Fruit fly (Drosophila melanogaster) whole organism, embryonic: ENCODE results near the gene CG10651.

Experiments
- Bgb ChIP-seq: fragments of 200-800 bp; sonication (Bioruptor generic); IDR thresholded peaks from 2 replicates; pipeline ENCODE4 v1.3.6; 2022; ENCODE audit warnings: missing biosample characterization, missing genetic modification characterization; ENCODE audit not compliant: partially characterized antibody
- CG10431 ChIP-seq: fragments of 200-800 bp; sonication (Bioruptor generic); optimal IDR thresholded peaks from 3 replicates; lab custom pipeline; 2018; ENCODE audit warnings: missing biosample characterization, mild to moderate bottlenecking, missing genetic modification characterization
- CG10565 ChIP-seq: fragments of 200-800 bp; sonication (Bioruptor generic); optimal IDR thresholded peaks from 3 replicates; lab custom pipeline; 2016; ENCODE audit warnings: missing biosample characterization, mild to moderate bottlenecking, missing genetic modification characterization
- CG11695 ChIP-seq: fragments of 200-800 bp; sonication (Bioruptor generic); IDR thresholded peaks from 3 replicates; pipeline ENCODE4 v1.3.6; 2022; ENCODE audit warnings: missing biosample characterization, missing genetic modification characterization
- CG12104 ChIP-seq: fragments of 200-800 bp; sonication (Bioruptor generic); optimal IDR thresholded peaks from 3 replicates; lab custom pipeline; 2016; ENCODE audit warnings: missing biosample characterization, missing genetic modification characterization
- CG13123 ChIP-seq: fragments of 200-800 bp; sonication (Bioruptor generic); optimal IDR thresholded peaks from 2 replicates; lab custom pipeline; 2016; ENCODE audit warnings: missing biosample characterization, missing genetic modification characterization
- CG1529 ChIP-seq: fragments of 200-800 bp; sonication (Bioruptor generic); optimal IDR thresholded peaks from 3 replicates; lab custom pipeline; 2018; ENCODE audit warnings: missing biosample characterization, missing genetic modification characterization
- CG17912 ChIP-seq: fragments of 200-800 bp; sonication (Bioruptor generic); optimal IDR thresholded peaks from 2 replicates; lab custom pipeline; 2018; ENCODE audit warnings: missing biosample characterization, mild to moderate bottlenecking, missing genetic modification characterization
- CG30020 ChIP-seq: fragments of 200-800 bp; optimal IDR thresholded peaks from 2 replicates; lab custom pipeline; 2019; ENCODE audit warnings: missing biosample characterization, mild to moderate bottlenecking, missing genetic modification characterization, moderate library complexity
- CG31365 ChIP-seq: fragments of 200-800 bp; sonication (Bioruptor generic); optimal IDR thresholded peaks from 2 replicates; lab custom pipeline; 2018; ENCODE audit warnings: missing biosample characterization, mild to moderate bottlenecking, missing genetic modification characterization
- CG32767 ChIP-seq: fragments of 200-800 bp; sonication (Bioruptor generic); IDR thresholded peaks from 2 replicates; pipeline ENCODE4 v1.3.6; 2022; ENCODE audit warnings: missing biosample characterization, missing genetic modification characterization
- CG3281 ChIP-seq: fragments of 200-800 bp; sonication (Bioruptor generic); optimal IDR thresholded peaks from 3 replicates; lab custom pipeline; 2017; ENCODE audit warnings: missing biosample characterization, mild to moderate bottlenecking, missing genetic modification characterization
- CG3407 ChIP-seq: fragments of 200-800 bp; sonication (Bioruptor generic); optimal IDR thresholded peaks from 2 replicates; lab custom pipeline; 2018; ENCODE audit warnings: missing biosample characterization, mild to moderate bottlenecking, missing genetic modification characterization
- CG34376 ChIP-seq: fragments of 200-800 bp; sonication (Bioruptor generic); optimal IDR thresholded peaks from 2 replicates; lab custom pipeline; 2018; ENCODE audit warnings: missing biosample characterization, mild to moderate bottlenecking, missing genetic modification characterization
- CG4328 ChIP-seq: fragments of 200-800 bp; sonication (Bioruptor generic); optimal IDR thresholded peaks from 3 replicates; lab custom pipeline; 2017; ENCODE audit warnings: missing biosample characterization, missing genetic modification reagents, missing genetic modification characterization
- CG43689 ChIP-seq: fragments of 200-800 bp; sonication (Bioruptor generic); IDR thresholded peaks from 2 replicates; pipeline ENCODE4 v1.3.6; 2022; ENCODE audit warnings: missing biosample characterization, missing genetic modification characterization
- CG4707 ChIP-seq: fragments of 200-800 bp; sonication (Bioruptor generic); optimal IDR thresholded peaks from 2 replicates; lab custom pipeline; 2018; ENCODE audit warnings: missing biosample characterization, mild to moderate bottlenecking, missing genetic modification characterization, moderate library complexity
- CG5245 ChIP-seq: fragments of 200-800 bp; sonication (Bioruptor generic); optimal IDR thresholded peaks from 3 replicates; lab custom pipeline; 2016; ENCODE audit warnings: missing biosample characterization, missing genetic modification characterization
- CG6272 ChIP-seq: fragments of 200-800 bp; sonication (Bioruptor generic); IDR thresholded peaks from 2 replicates; pipeline ENCODE4 v1.3.6; 2022; ENCODE audit warnings: missing biosample characterization, missing genetic modification characterization
- CG8089 ChIP-seq: fragments of 200-800 bp; sonication (Bioruptor generic); optimal IDR thresholded peaks from 3 replicates; lab custom pipeline; 2016; ENCODE audit warnings: missing biosample characterization, missing genetic modification characterization
- CrebB ChIP-seq: fragments of 200-800 bp; sonication (Bioruptor generic); optimal IDR thresholded peaks from 3 replicates; lab custom pipeline; 2018; ENCODE audit warnings: missing biosample characterization, mild to moderate bottlenecking, missing genetic modification characterization
- D ChIP-seq, 2 experiments: fragments of 200-800 bp in 1 of 2; fragments of >200 bp in 1 of 2; sonication (Bioruptor generic) in 1 of 2; optimal IDR thresholded peaks; 2 replicates in 1 of 2; 3 replicates in 1 of 2; lab custom pipeline; 2017; ENCODE audit warnings: mild to moderate bottlenecking in 1 of 2, missing biosample characterization in 1 of 2, missing genetic modification characterization in 1 of 2, missing genetic modification reagents in 1 of 2
- Hand ChIP-seq: fragments of 200-800 bp; sonication (Bioruptor generic); optimal IDR thresholded peaks from 2 replicates; lab custom pipeline; 2017; ENCODE audit warnings: mild to moderate bottlenecking, missing biosample characterization, missing genetic modification reagents, missing genetic modification characterization
- Hr51 ChIP-seq, 2 experiments: fragments of 200-800 bp; sonication (Bioruptor generic); optimal IDR thresholded peaks; 2 replicates in 1 of 2; 3 replicates in 1 of 2; lab custom pipeline; 2016 to 2018; ENCODE audit warnings: missing biosample characterization in 2 of 2, missing genetic modification characterization in 2 of 2, mild to moderate bottlenecking in 1 of 2, moderate library complexity in 1 of 2
- Mrtf ChIP-seq: fragments of 200-800 bp; sonication (Bioruptor generic); IDR thresholded peaks from 3 replicates; pipeline ENCODE4 v1.3.6; 2022; ENCODE audit warnings: missing biosample characterization, missing genetic modification characterization
- NC2α ChIP-seq: fragments of 200-800 bp; sonication (Bioruptor generic); optimal IDR thresholded peaks from 2 replicates; lab custom pipeline; 2016; ENCODE audit warnings: missing biosample characterization, missing genetic modification characterization
- Optix ChIP-seq: fragments of 200-800 bp; sonication (Bioruptor generic); IDR thresholded peaks from 3 replicates; pipeline ENCODE4 v1.3.6; 2022; ENCODE audit warnings: missing biosample characterization, missing genetic modification characterization
- Usf ChIP-seq: fragments of 200-800 bp; sonication (Bioruptor generic); optimal IDR thresholded peaks from 2 replicates; lab custom pipeline; 2017; ENCODE audit warnings: missing genotype, missing biosample characterization, missing genetic modification characterization
- Vsx1 ChIP-seq: fragments of 200-800 bp; sonication (Bioruptor generic); optimal IDR thresholded peaks from 2 replicates; lab custom pipeline; 2017; ENCODE audit warnings: missing biosample characterization, mild to moderate bottlenecking, missing genetic modification characterization, missing genetic modification reagents
- al ChIP-seq: fragments of 200-800 bp; sonication (Bioruptor generic); IDR thresholded peaks from 2 replicates; pipeline ENCODE4 v1.3.6; 2022; ENCODE audit warnings: missing biosample characterization, missing genetic modification characterization
- ara ChIP-seq: fragments of 200-800 bp; sonication (Bioruptor generic); IDR thresholded peaks from 2 replicates; pipeline ENCODE4 v1.3.6; 2022; ENCODE audit warnings: missing biosample characterization, missing genetic modification characterization
- bab2 ChIP-seq: fragments of 200-800 bp; sonication (Bioruptor generic); optimal IDR thresholded peaks from 2 replicates; lab custom pipeline; 2016; ENCODE audit warnings: missing biosample characterization, missing genetic modification characterization
- bbx ChIP-seq: fragments of 200-800 bp; sonication (Bioruptor generic); IDR thresholded peaks from 2 replicates; pipeline ENCODE4 v1.3.6; 2022; ENCODE audit warnings: missing biosample characterization, missing genetic modification characterization; ENCODE audit not compliant: partially characterized antibody
- cato ChIP-seq: fragments of 200-800 bp; sonication (Bioruptor generic); optimal IDR thresholded peaks from 2 replicates; lab custom pipeline; 2016; ENCODE audit warnings: missing biosample characterization, missing genetic modification characterization, borderline replicate concordance
- cg ChIP-seq: fragments of 200-800 bp; sonication (Bioruptor generic); optimal IDR thresholded peaks from 3 replicates; lab custom pipeline; 2019; ENCODE audit warnings: missing biosample characterization, mild to moderate bottlenecking, missing genetic modification characterization, moderate library complexity
- chn ChIP-seq: fragments of 200-800 bp; sonication (Bioruptor generic); optimal IDR thresholded peaks from 2 replicates; lab custom pipeline; 2016; ENCODE audit warnings: missing biosample characterization, missing genetic modification characterization
- exex ChIP-seq: fragments of 200-800 bp; sonication (Bioruptor generic); optimal IDR thresholded peaks from 4 replicates; lab custom pipeline; 2018; ENCODE audit warnings: missing biosample characterization, mild to moderate bottlenecking, missing genetic modification characterization, moderate library complexity
- fd102C ChIP-seq: fragments of 200-800 bp; sonication (Bioruptor generic); optimal IDR thresholded peaks from 2 replicates; lab custom pipeline; 2018; ENCODE audit warnings: missing biosample characterization, mild to moderate bottlenecking, missing genetic modification characterization, moderate library complexity
- gfzf ChIP-seq: fragments of 200-800 bp; sonication (Bioruptor generic); optimal IDR thresholded peaks from 2 replicates; lab custom pipeline; 2016; ENCODE audit warnings: missing biosample characterization, mild to moderate bottlenecking, missing genetic modification characterization, moderate library complexity
- h ChIP-seq: fragments of >200 bp; optimal IDR thresholded peaks from 2 replicates; lab custom pipeline; 2017
- nau ChIP-seq: fragments of 200-800 bp; sonication (Bioruptor generic); optimal IDR thresholded peaks from 3 replicates; lab custom pipeline; 2017; ENCODE audit warnings: missing biosample characterization, mild to moderate bottlenecking, missing genetic modification characterization, missing genetic modification reagents
- pb ChIP-seq: fragments of 200-800 bp; sonication (Bioruptor generic); optimal IDR thresholded peaks from 3 replicates; lab custom pipeline; 2016; ENCODE audit warnings: missing biosample characterization, missing genetic modification characterization
- peb ChIP-seq: fragments of 200-800 bp; sonication (Bioruptor generic); IDR thresholded peaks from 2 replicates; pipeline ENCODE4 v1.3.6; 2022; ENCODE audit warnings: missing biosample characterization, missing genetic modification characterization
- phol ChIP-seq: fragments of 200-800 bp; sonication (Bioruptor generic); optimal IDR thresholded peaks from 3 replicates; lab custom pipeline; 2018; ENCODE audit warnings: missing biosample characterization, mild to moderate bottlenecking, missing genetic modification characterization, moderate library complexity
- pita ChIP-seq: fragments of 200-800 bp; sonication (Bioruptor generic); optimal IDR thresholded peaks from 2 replicates; lab custom pipeline; 2017; ENCODE audit warnings: missing biosample characterization, mild to moderate bottlenecking, missing genetic modification characterization
- slbo ChIP-seq: fragments of 200-800 bp; sonication (Bioruptor generic); IDR thresholded peaks from 2 replicates; pipeline ENCODE4 v1.3.6; 2022; ENCODE audit warnings: missing biosample characterization, missing genetic modification characterization
- stwl ChIP-seq: fragments of 200-800 bp; sonication (Bioruptor generic); optimal IDR thresholded peaks from 3 replicates; lab custom pipeline; 2018; ENCODE audit warnings: missing biosample characterization, mild to moderate bottlenecking, missing genetic modification characterization, moderate library complexity
- usp ChIP-seq: fragments of >200 bp; optimal IDR thresholded peaks from 2 replicates; lab custom pipeline; 2017; ENCODE audit warnings: missing biosample characterization, missing genetic modification characterization

The CG10651 gene

DNA sequence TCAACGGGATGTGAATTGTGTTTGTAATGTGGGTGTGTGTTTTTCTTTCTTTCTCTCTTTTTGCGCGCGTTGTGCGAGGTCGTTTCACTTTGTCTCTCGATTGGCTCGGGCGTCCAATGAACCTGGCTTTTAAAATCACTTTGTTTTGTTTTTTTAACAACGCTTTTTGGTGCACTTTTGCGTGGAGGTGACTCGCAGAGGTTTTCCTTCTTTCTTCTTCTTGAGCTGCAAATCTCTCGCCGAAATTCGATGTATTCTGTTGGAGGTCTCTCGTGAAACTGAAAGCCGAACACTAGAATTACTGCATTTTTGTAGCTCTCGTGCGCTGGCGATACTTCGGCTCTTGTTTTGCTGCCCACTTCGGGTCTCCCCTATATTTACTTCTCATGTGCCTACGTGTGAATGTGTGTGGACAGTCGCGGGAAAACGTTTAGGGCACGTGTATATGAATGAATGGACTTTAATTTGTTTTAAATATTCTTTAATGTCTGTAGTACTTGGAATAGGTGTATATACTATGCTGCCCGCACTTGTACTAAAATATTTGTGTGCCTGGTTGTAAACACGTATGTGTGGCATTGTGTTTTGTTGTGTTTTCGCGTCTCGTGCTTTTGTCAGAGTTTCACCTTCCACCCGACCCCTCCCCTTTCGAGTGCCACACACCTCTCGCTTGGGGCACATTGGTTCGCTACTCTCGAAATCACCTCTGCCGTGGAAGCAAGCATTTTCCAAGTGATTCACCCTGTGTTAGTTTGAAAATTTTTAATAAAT lies 49.8 kb downstream of the CG10651 start, which contains the start of gene fok (continued):
- peak; percentile 93 for TF ChIP-seq exex (tag; lab: Kevin White, UChicago)
- TF ChIP-seq CG4707 (GFP tag; lab: Kevin White, UChicago) = peak; percentile 87
- peak; percentile 97 for TF ChIP-seq nau (GFP tag; lab: Kevin White, UChicago)
- TF ChIP-seq peb (GFP tag; lab: Robert Waterston, UW) = peak; percentile 88
- peak; percentile 90 for TF ChIP-seq NC2α (GFP tag; lab: Kevin White, UChicago)
- TF ChIP-seq CG13123 (GFP tag; lab: Kevin White, UChicago) = peak; percentile 86
- TF ChIP-seq CG3281 = peak; percentile 98
- peak; percentile 94 for TF ChIP-seq chn (GFP tag; lab: Kevin White, UChicago)
- TF ChIP-seq pita (GFP tag; lab: Kevin White, UChicago) = no peak
- peak; percentile 99 for TF ChIP-seq CG4328 (GFP tag; lab: Kevin White, UChicago)
- TF ChIP-seq Vsx1 (GFP tag; lab: Kevin White, UChicago) = peak; percentile 92
- peak; percentile 96 for TF ChIP-seq CrebB
- peak; percentile 96 for TF ChIP-seq CG11695 (GFP tag; lab: Robert Waterston, UW)
- TF ChIP-seq cg (GFP tag; lab: Kevin White, UChicago) = peak; percentile 88
- peak; percentile 91 for TF ChIP-seq Usf
- no peak for TF ChIP-seq D (optimal IDR thresholded peaks at IDR 0.05; lab: Kevin White, UChicago)
- TF ChIP-seq D (GFP tag; optimal IDR thresholded peaks at IDR 0.05; lab: Kevin White, UChicago) = peak; percentile 97
- TF ChIP-seq CG31365 = peak; percentile 83
- TF ChIP-seq al = peak; percentile 92
- TF ChIP-seq bbx (GFP tag; lab: Robert Waterston, UW) = peak; percentile 55; the same call in 1 of the 2 replicates
- no peak for TF ChIP-seq usp (GFP tag; lab: Kevin White, UChicago)
- TF ChIP-seq CG17912 (GFP tag; lab: Kevin White, UChicago) = peak; percentile 79
- TF ChIP-seq h (lab: Kevin White, UChicago) = no peak
- TF ChIP-seq CG10431 (GFP tag; lab: Kevin White, UChicago) = peak; percentile 89
- TF ChIP-seq phol (tag; lab: Kevin White, UChicago) = peak; percentile 93
- TF ChIP-seq slbo (GFP tag; lab: Robert Waterston, UW) = peak; percentile 94
- TF ChIP-seq stwl (tag; lab: Kevin White, UChicago) = peak; percentile 24
- TF ChIP-seq Optix (GFP tag; lab: Robert Waterston, UW) = peak; percentile 88
- TF ChIP-seq CG3407 (GFP tag; lab: Kevin White, UChicago) = peak; percentile 91
- TF ChIP-seq CG5245 (GFP tag; lab: Kevin White, UChicago) = peak; percentile 90
- peak; percentile 81 for TF ChIP-seq CG30020 (tag; lab: Kevin White, UChicago)
- TF ChIP-seq CG6272 (GFP tag; lab: Robert Waterston, UW) = peak; percentile 89
- TF ChIP-seq Bgb (GFP tag; lab: Robert Waterston, UW) = peak; percentile 66
- TF ChIP-seq cato (GFP tag; lab: Kevin White, UChicago) = peak; percentile 91
- peak; percentile 98 for TF ChIP-seq CG12104 (GFP tag; lab: Kevin White, UChicago)
- TF ChIP-seq CG43689 (GFP tag; lab: Robert Waterston, UW) = peak; percentile 86
- TF ChIP-seq fd102C = peak; percentile 75
- TF ChIP-seq Hand (GFP tag; lab: Kevin White, UChicago) = peak; percentile 97
- peak; percentile 6 for TF ChIP-seq gfzf
- TF ChIP-seq CG34376 = peak; percentile 99
- peak; percentile 90 for TF ChIP-seq CG8089 (GFP tag; lab: Kevin White, UChicago)
- TF ChIP-seq pb (GFP tag; lab: Kevin White, UChicago) = peak; percentile 91
- TF ChIP-seq CG1529 = peak; percentile 96
- peak; percentile 93 for TF ChIP-seq Mrtf (GFP tag; lab: Robert Waterston, UW)
- TF ChIP-seq ara (GFP tag; lab: Robert Waterston, UW) = peak; percentile 93
- peak; percentile 94 for TF ChIP-seq bab2 (GFP tag; lab: Kevin White, UChicago)
- peak; percentile 94 to 97 for TF ChIP-seq Hr51 (GFP tag; optimal IDR thresholded peaks at IDR 0.05; lab: Kevin White, UChicago)
- TF ChIP-seq CG32767 (GFP tag; lab: Robert Waterston, UW) = peak; percentile 93
- peak; percentile 40 for TF ChIP-seq CG10565 (GFP tag; lab: Kevin White, UChicago)
